Fruit fly (Drosophila melanogaster) S2 (cell line): Measurements from ENCODE around the gene CG2767.

Experiments
- CG8478 ChIP-seq: fragments of >200 bp; optimal IDR thresholded peaks from 2 replicates; lab custom pipeline; 2018
- CTCF ChIP-seq, 2 experiments: fragments of >200 bp; optimal IDR thresholded peaks; 2 replicates each; lab custom pipeline; 2018

DNA sequence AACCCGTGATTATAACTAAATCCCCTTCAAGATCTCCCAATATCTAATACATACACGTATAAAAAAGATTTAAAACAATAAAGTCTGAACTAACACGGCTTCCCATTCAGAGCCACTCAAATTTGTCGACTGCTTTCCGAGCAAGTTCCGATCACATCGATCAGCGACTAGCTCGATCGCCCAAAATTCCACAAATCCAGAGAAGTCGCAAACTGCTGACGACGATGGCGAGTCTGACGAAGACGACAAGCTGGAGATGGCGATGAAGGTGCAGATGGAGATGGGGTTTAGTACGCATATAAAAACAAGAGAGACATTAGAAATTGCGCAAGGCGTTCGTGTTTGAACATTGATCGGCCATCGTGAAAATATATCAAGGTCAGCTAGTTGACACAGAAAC is 9.1 kb downstream of the CG2767 start:
- TF ChIP-seq CTCF (optimal IDR thresholded peaks at IDR 0.05; lab: Kevin White, UChicago) (no peak), CG8478 (no peak)
